Worm (Caenorhabditis elegans) whole organism, midembryonic: ENCODE measurements around the gene Y66D12A.7.
A peak's percentile ranks its signal among the peaks of the same experiment; 100 is the strongest.

ENCODE experiments used
- T22C8.4 ChIP-seq: fragments of 200-800 bp; sonication (Bioruptor generic); IDR thresholded peaks from 2 replicates; pipeline ENCODE4 v1.3.6; 2022; ENCODE audit warnings: missing genetic modification characterization, missing compliant biosample characterization
- cog-1 ChIP-seq: sonication (generic microtip); optimal IDR thresholded peaks from 2 replicates; lab custom pipeline; 2016; ENCODE audit warnings: missing genetic modification characterization, missing compliant biosample characterization
- med-1 ChIP-seq: sonication (generic microtip); optimal IDR thresholded peaks from 2 replicates; lab custom pipeline; 2017; ENCODE audit warnings: missing genetic modification characterization, mild to moderate bottlenecking, missing compliant biosample characterization, antibody characterized with exemption, missing genetic modification reagents; ENCODE audit not compliant: insufficient read depth
- ref-1 ChIP-seq: fragments of 200-800 bp; sonication (Bioruptor generic); conservative IDR thresholded peaks from 2 replicates; pipeline ENCODE4 v1.3.6; 2022; ENCODE audit warnings: missing genetic modification reagents, missing genetic modification characterization, missing compliant biosample characterization
- tab-1 ChIP-seq: fragments of 200-800 bp; sonication (Bioruptor generic); IDR thresholded peaks from 2 replicates; pipeline ENCODE4 v1.3.6; 2022; ENCODE audit warnings: missing genetic modification characterization, missing compliant biosample characterization
- ztf-29 ChIP-seq: fragments of 200-800 bp; sonication (Bioruptor generic); IDR thresholded peaks from 2 replicates; pipeline ENCODE4 v1.3.6; 2022; ENCODE audit warnings: missing genetic modification reagents, missing genetic modification characterization, missing compliant biosample characterization

DNA sequence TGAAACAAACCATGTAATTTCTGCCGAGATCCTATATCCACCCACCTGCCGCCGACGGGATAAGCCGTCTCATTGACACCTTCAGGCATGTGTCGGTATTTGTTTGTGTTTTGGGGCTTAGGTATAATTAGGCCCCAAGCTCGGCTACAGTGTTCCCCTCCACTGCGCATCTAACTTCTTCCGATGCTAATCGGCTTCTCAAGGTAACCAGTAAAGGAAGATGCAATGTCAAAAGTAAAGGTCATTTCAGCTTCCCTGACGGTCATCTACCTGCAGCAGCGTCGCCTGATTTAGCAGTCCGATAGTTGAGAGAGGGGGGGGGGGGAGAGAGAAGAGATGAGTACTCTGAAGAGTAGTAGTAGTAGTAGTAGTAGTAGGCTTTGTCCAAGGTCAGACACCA lies 22.0 kb downstream of the Y66D12A.7 start:
- TF ChIP-seq ref-1 (GFP tag; lab: Robert Waterston, UW) (no peak), ztf-29 (GFP tag; lab: Robert Waterston, UW) (peak; percentile 93), med-1 (no peak), tab-1 (GFP tag; lab: Robert Waterston, UW) (0 out of 2 replicates have a peak, but pooled peaks have one; percentile 37), cog-1 (tag; lab: Kevin White, UChicago) (no peak), T22C8.4 (GFP tag; lab: Robert Waterston, UW) (no peak)
